Fruit fly (Drosophila melanogaster): ENCODE results near the gene CG11723.

DNA sequence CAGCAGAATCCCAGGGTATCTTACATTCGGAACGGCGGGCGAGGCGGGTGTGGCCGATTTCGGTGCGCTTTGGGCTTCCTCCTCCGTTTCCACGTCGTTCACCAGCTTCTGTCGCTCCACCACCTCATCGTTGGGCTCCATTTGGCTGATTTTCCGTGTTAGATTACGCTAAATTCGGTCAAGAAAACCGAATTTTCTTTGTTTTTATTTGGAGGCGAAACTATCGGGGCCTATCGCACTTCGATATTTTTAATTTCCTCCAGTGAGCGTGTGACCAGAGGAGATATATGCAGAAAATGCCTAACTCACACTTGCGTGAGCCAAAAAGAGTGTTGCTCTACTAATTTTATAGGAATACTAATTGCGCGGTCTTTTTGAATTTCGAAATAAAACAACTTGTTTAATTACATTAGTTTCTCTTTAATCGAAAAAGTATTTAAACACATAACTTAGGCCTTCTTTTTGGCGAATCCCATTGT, 45.1 kb upstream of the CG11723 start, which contains the start of gene CG10874:
- no peak for TF ChIP-seq CG8478 (optimal IDR thresholded peaks at IDR 0.05)
- TF ChIP-seq CTCF (optimal IDR thresholded peaks at IDR 0.05) = no peak
